Fruit fly (Drosophila melanogaster): ENCODE data around the gene CG1840.

The CG1840 gene

dm6 chrX:11886976-11887375, 1.2 kb upstream of the CG1840 start, which contains the start of the genes CG10353 and SelG (continued):
- peak; percentile 4 for TF ChIP-seq HLH106 (tag; optimal IDR thresholded peaks at IDR 0.05)
- TF ChIP-seq dsf (GFP tag; optimal IDR thresholded peaks at IDR 0.05; ENCODE audit: borderline replicate concordance) = no peak
- no peak for TF ChIP-seq GATAd (GFP tag; optimal IDR thresholded peaks at IDR 0.05)
- TF ChIP-seq Jra (GFP tag; optimal IDR thresholded peaks at IDR 0.05) = peak; percentile 72
- peak; percentile 31 for TF ChIP-seq woc (GFP tag; optimal IDR thresholded peaks at IDR 0.05)
- TF ChIP-seq CG32264 (GFP tag; optimal IDR thresholded peaks at IDR 0.05) = no peak

- TF ChIP-seq woc (GFP tag; optimal IDR thresholded peaks at IDR 0.05) (no peak), psq (GFP tag; optimal IDR thresholded peaks at IDR 0.05) (no peak), sage (GFP tag; optimal IDR thresholded peaks at IDR 0.05) (no peak), CrebA (GFP tag; optimal IDR thresholded peaks at IDR 0.05; ENCODE audit: borderline replicate concordance) (no peak), tai (GFP tag; optimal IDR thresholded peaks at IDR 0.05) (no peak)
Measured at dm6 chrX:11891682-11892179, 3.6 kb downstream of the CG1840 start, which contains the start of gene sicily. Gene sicily (plus strand): TSS chrX:11891732.

DNA sequence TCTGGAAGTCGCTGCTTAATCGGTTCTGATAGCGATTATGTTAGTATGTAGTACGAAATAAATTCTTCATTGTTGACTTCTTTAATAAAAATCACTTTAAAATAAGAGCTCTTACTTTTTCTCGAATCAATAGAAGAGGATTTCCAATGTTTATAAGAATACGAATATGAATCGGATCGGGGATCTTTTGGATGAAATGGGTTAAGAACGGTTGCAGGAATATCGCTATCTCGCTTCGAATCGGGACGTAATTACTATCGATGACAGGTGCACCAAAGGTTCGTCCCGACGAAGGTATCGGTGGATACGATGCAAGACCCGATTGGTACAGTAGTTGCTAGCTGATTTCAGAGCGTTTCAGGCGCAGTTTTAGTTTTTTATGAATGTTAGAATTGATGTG, 5.5 kb downstream of the CG1840 start, which contains the start of gene wisp:
Gene wisp, plus strand, starts transcription at position 301 of the 400 bp plus-strand sequence.
- TF ChIP-seq foxo (GFP tag; optimal IDR thresholded peaks at IDR 0.05) = no peak
- TF ChIP-seq sage (GFP tag; optimal IDR thresholded peaks at IDR 0.05) = no peak
- TF ChIP-seq CG9705 (GFP tag; optimal IDR thresholded peaks at IDR 0.05) = no peak
- no peak for TF ChIP-seq ey (GFP tag; optimal IDR thresholded peaks at IDR 0.05)
- TF ChIP-seq Rel (GFP tag; optimal IDR thresholded peaks at IDR 0.05) = no peak
- TF ChIP-seq Rel (tag; optimal IDR thresholded peaks at IDR 0.05) = no peak

DNA sequence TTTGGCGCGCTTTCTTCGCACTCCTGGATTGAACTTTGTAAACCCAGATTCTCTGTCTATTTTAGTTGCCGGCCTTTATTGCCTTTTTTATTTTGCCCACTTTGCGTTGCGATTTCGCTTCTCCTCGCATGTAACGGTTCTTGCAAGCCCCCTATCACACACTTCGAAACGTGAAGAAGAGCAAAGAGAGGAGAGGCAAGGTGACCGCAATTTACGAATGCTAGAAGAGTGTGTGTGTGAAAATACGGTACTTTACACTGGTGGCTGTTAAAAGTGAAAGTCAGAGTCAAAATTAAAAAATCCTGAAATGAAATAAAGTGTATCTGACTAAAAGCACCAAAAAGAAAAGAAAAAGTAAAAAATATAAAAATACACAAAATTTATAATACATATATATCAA, 6.0 kb downstream of the CG1840 start:
- TF ChIP-seq usp (GFP tag; optimal IDR thresholded peaks at IDR 0.05) = no peak
- TF ChIP-seq Dif (GFP tag; optimal IDR thresholded peaks at IDR 0.05; ENCODE audit: partially characterized antibody) = no peak
- TF ChIP-seq CG32264 (GFP tag; optimal IDR thresholded peaks at IDR 0.05) = no peak
- no peak for TF ChIP-seq HLH106 (tag; optimal IDR thresholded peaks at IDR 0.05)
- TF ChIP-seq jim (GFP tag; optimal IDR thresholded peaks at IDR 0.05) = no peak
- TF ChIP-seq ey (GFP tag; optimal IDR thresholded peaks at IDR 0.05) = no peak
- no peak for TF ChIP-seq fru (GFP tag; optimal IDR thresholded peaks at IDR 0.05)
- no peak for TF ChIP-seq CG9705 (GFP tag; optimal IDR thresholded peaks at IDR 0.05)
- TF ChIP-seq Hr83 (GFP tag; optimal IDR thresholded peaks at IDR 0.05; ENCODE audit: poor library complexity, severe bottlenecking) = no peak
- no peak for TF ChIP-seq sage (GFP tag; optimal IDR thresholded peaks at IDR 0.05)
- no peak for TF ChIP-seq N (GFP tag; optimal IDR thresholded peaks at IDR 0.05)
- no peak for TF ChIP-seq rgr (GFP tag; optimal IDR thresholded peaks at IDR 0.05)

dm6 chrX:11895141-11895540, 7.0 kb downstream of the CG1840 start:
- TF ChIP-seq Dfd (GFP tag; optimal IDR thresholded peaks at IDR 0.05) = peak; percentile 77
- TF ChIP-seq brk (GFP tag; optimal IDR thresholded peaks at IDR 0.05) = no peak

DNA sequence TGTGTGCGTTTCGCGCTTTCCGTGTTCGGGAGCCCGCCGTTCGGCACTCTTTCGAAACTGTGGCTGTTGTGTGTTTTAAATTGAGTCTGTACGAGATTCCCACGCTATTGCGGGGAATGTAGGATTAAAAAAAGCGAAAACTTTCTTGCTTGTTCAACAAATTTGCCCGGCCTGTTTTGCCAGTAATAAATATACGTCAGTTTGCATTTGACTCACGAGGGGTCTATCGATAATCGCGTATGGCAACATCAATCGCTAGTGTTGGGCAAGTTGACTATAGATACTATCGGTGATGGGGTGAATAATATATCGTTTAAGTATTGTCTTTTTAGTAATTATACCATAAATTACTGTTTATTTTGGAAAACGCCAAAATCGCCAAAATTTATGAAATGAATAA, 17.0 kb downstream of the CG1840 start, which contains the start of gene Upf1:
Gene Upf1, minus strand, starts transcription at position 228 of the 400 bp plus-strand sequence.
- no peak for TF ChIP-seq Mio (GFP tag; optimal IDR thresholded peaks at IDR 0.05)
- no peak for TF ChIP-seq HLH106 (tag; optimal IDR thresholded peaks at IDR 0.05)
- TF ChIP-seq ey (GFP tag; optimal IDR thresholded peaks at IDR 0.05) = peak; percentile 6
- TF ChIP-seq fru (GFP tag; optimal IDR thresholded peaks at IDR 0.05) = peak; percentile 83

DNA sequence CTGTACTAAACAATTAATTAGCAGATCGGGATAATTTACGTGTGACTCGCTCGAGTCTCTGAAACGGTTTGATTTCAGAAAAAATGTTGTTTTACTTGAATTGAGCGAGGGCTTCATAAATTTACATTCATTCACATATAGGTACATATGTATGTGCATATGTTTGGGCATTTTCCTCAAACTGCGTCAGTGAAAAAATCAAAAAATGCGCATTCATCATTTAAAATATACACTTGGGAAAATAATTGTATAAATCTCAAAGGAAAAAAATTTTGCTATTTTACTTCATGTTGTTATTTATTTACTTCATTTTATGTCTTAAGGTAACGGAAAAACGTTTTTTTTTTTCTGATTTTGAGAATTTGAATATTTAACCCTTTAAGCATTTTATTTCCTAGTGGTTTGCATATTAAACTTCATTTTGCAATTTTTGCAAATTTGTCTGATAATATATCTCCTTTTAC, 18.7 kb downstream of the CG1840 start, which contains the start of gene CG43156:
Gene CG43156, minus strand, starts transcription at position 51 of the 464 bp plus-strand sequence.
- TF ChIP-seq N (GFP tag; optimal IDR thresholded peaks at IDR 0.05) (no peak), brk (GFP tag; optimal IDR thresholded peaks at IDR 0.05) (no peak), usp (GFP tag; optimal IDR thresholded peaks at IDR 0.05) (no peak), CrebA (GFP tag; optimal IDR thresholded peaks at IDR 0.05; ENCODE audit: borderline replicate concordance) (no peak), rgr (GFP tag; optimal IDR thresholded peaks at IDR 0.05) (no peak), Hnf4 (GFP tag; optimal IDR thresholded peaks at IDR 0.05) (no peak), psq (GFP tag; optimal IDR thresholded peaks at IDR 0.05) (no peak), Abd-B (GFP tag; optimal IDR thresholded peaks at IDR 0.05) (no peak), Dif (GFP tag; optimal IDR thresholded peaks at IDR 0.05; ENCODE audit: partially characterized antibody) (no peak), OdsH (GFP tag; optimal IDR thresholded peaks at IDR 0.05) (no peak), GATAd (GFP tag; optimal IDR thresholded peaks at IDR 0.05) (no peak), sage (GFP tag; optimal IDR thresholded peaks at IDR 0.05) (no peak), tai (GFP tag; optimal IDR thresholded peaks at IDR 0.05) (no peak)
